Fruit fly (Drosophila melanogaster): ENCODE measurements around the gene CG9547.
A peak's percentile ranks its signal among the peaks of the same experiment; 100 is the strongest.

Gene CG9547

dm6 chr2L:6465497-6465896, 28.8 kb downstream of the CG9547 start, which contains the start of gene Rchy1 (continued):
- no peak for TF ChIP-seq Doc3 (GFP tag; IDR thresholded peaks at IDR 0.05; ENCODE audit: partially characterized antibody)
- peak; percentile 28; the same call in 1 of the 2 replicates for TF ChIP-seq CG3847 (GFP tag; IDR thresholded peaks at IDR 0.05)
- peak; percentile 25 for TF ChIP-seq ftz-f1 (GFP tag; optimal IDR thresholded peaks at IDR 0.05)
- TF ChIP-seq scrt (GFP tag; optimal IDR thresholded peaks at IDR 0.05) = peak; percentile 93
- no peak for TF ChIP-seq Dip3 (GFP tag; optimal IDR thresholded peaks at IDR 0.05)
- TF ChIP-seq amos (GFP tag; IDR thresholded peaks at IDR 0.05; ENCODE audit: partially characterized antibody) = peak; percentile 17; the same call in 1 of the 2 replicates
- TF ChIP-seq Jarid2 (GFP tag; optimal IDR thresholded peaks at IDR 0.05) = peak; percentile 82
- TF ChIP-seq CG8290 (GFP tag; optimal IDR thresholded peaks at IDR 0.05) = no peak
- peak in 1 of 2 experiments; percentile 68 for TF ChIP-seq CG8290 (tag; optimal IDR thresholded peaks at IDR 0.05)
- peak; percentile 48; the same call in 1 of the 3 replicates for TF ChIP-seq otp (GFP tag; IDR thresholded peaks at IDR 0.05)
- no peak for TF ChIP-seq CG17361 (GFP tag; IDR thresholded peaks at IDR 0.05)
- no peak for TF ChIP-seq ap (GFP tag; IDR thresholded peaks at IDR 0.05)
- TF ChIP-seq MESR4 (GFP tag; optimal IDR thresholded peaks at IDR 0.05) = peak; percentile 3
- peak; percentile 4 for TF ChIP-seq CG17359 (tag; optimal IDR thresholded peaks at IDR 0.05)
- TF ChIP-seq CG8478 (optimal IDR thresholded peaks at IDR 0.05) = no peak
- TF ChIP-seq ato (GFP tag; IDR thresholded peaks at IDR 0.05; ENCODE audit: partially characterized antibody) = peak; percentile 49; the same call in 1 of the 2 replicates
- TF ChIP-seq sens-2 (GFP tag; IDR thresholded peaks at IDR 0.05) = 0 out of 2 replicates have a peak, but pooled peaks have one; percentile 17
- TF ChIP-seq Hand (GFP tag; optimal IDR thresholded peaks at IDR 0.05) = peak; percentile 40
- no peak for TF ChIP-seq CG17568 (GFP tag; optimal IDR thresholded peaks at IDR 0.05)
- no peak for TF ChIP-seq peb (GFP tag; IDR thresholded peaks at IDR 0.05)
- peak; percentile 65 for TF ChIP-seq Fer1 (GFP tag; optimal IDR thresholded peaks at IDR 0.05)
- no peak for TF ChIP-seq ttk (GFP tag; IDR thresholded peaks at IDR 0.05)
- no peak for TF ChIP-seq ERR (GFP tag; optimal IDR thresholded peaks at IDR 0.05)
- peak; percentile 21; the same call in 1 of the 3 replicates for TF ChIP-seq CG34422 (GFP tag; IDR thresholded peaks at IDR 0.05)
- peak; percentile 36 for TF ChIP-seq CG17385 (GFP tag; optimal IDR thresholded peaks at IDR 0.05)
- peak; percentile 36; the same call in 2 of the 3 replicates for TF ChIP-seq Dbx (GFP tag; IDR thresholded peaks at IDR 0.05)
- TF ChIP-seq sug (tag; optimal IDR thresholded peaks at IDR 0.05) = peak; percentile 34
- TF ChIP-seq CG17328 (GFP tag; IDR thresholded peaks at IDR 0.05) = 0 out of 2 replicates have a peak, but pooled peaks have one; percentile 13
- peak; percentile 35 for TF ChIP-seq CG12769 (tag; optimal IDR thresholded peaks at IDR 0.05)
- TF ChIP-seq Ets97D (GFP tag; optimal IDR thresholded peaks at IDR 0.05) = peak; percentile 73
- TF ChIP-seq Atf6 (GFP tag; IDR thresholded peaks at IDR 0.05) = peak; percentile 41
- peak; percentile 34 for TF ChIP-seq sd (tag; optimal IDR thresholded peaks at IDR 0.05)
- TF ChIP-seq bcd (GFP tag; optimal IDR thresholded peaks at IDR 0.05) = peak; percentile 12
- peak; percentile 10 for TF ChIP-seq CG17912 (GFP tag; optimal IDR thresholded peaks at IDR 0.05)
- 0 out of 2 replicates have a peak, but pooled peaks have one; percentile 6 for TF ChIP-seq CG14441 (GFP tag; IDR thresholded peaks at IDR 0.05)
- TF ChIP-seq CG11247 (GFP tag; IDR thresholded peaks at IDR 0.05) = peak; percentile 8; the same call in 1 of the 2 replicates
- peak; percentile 12; the same call in 1 of the 2 replicates for TF ChIP-seq CG14014 (GFP tag; IDR thresholded peaks at IDR 0.05)
- peak; percentile 36 for TF ChIP-seq nom (GFP tag; optimal IDR thresholded peaks at IDR 0.05)
- TF ChIP-seq crol (GFP tag; IDR thresholded peaks at IDR 0.05) = no peak
- peak; percentile 44 for TF ChIP-seq CG12071 (GFP tag; optimal IDR thresholded peaks at IDR 0.05)
- TF ChIP-seq odd (GFP tag; optimal IDR thresholded peaks at IDR 0.05) = peak; percentile 50
- TF ChIP-seq NFAT (GFP tag; IDR thresholded peaks at IDR 0.05) = peak; percentile 54; the same call in 1 of the 2 replicates
- peak; percentile 43 for TF ChIP-seq CG11504 (tag; optimal IDR thresholded peaks at IDR 0.05)
- peak; percentile 18 for TF ChIP-seq PHDP (tag; optimal IDR thresholded peaks at IDR 0.05)
- peak; percentile 98 for TF ChIP-seq kah (GFP tag; optimal IDR thresholded peaks at IDR 0.05)
- 0 out of 3 replicates have a peak, but pooled peaks have one; percentile 28 for TF ChIP-seq Opbp (GFP tag; IDR thresholded peaks at IDR 0.05; ENCODE audit: partially characterized antibody)
- no peak for TF ChIP-seq pan (optimal IDR thresholded peaks at IDR 0.05)
- TF ChIP-seq pan (GFP tag; optimal IDR thresholded peaks at IDR 0.05 in 1 of 2, IDR thresholded peaks at IDR 0.05 in 1 of 2) = peak in 1 of 2 experiments; percentile 27
- peak in 1 of 2 experiments; percentile 8 for TF ChIP-seq Pdp1 (GFP tag; optimal IDR thresholded peaks at IDR 0.05)
- peak; percentile 32 for TF ChIP-seq CG10147 (GFP tag; optimal IDR thresholded peaks at IDR 0.05)

All from whole organism, embryonic.